Worm (Caenorhabditis elegans) whole organism, L2 larva: ENCODE data around the gene Y17G9B.5.

ENCODE experiments used
- alr-1 ChIP-seq: fragments of 150-350 bp; optimal IDR thresholded peaks from 2 replicates; lab custom pipeline; 2014; ENCODE audit warnings: missing biosample characterization, missing genetic modification characterization
- ama-1 ChIP-seq: fragments of 150-350 bp; optimal IDR thresholded peaks from 2 replicates; lab custom pipeline; 2018; ENCODE audit warnings: inconsistent platforms
- dmd-4 ChIP-seq: sonication (generic microtip); optimal IDR thresholded peaks from 2 replicates; lab custom pipeline; 2017; ENCODE audit warnings: missing biosample characterization, missing genetic modification characterization
- fos-1 ChIP-seq: fragments of 150-350 bp; optimal IDR thresholded peaks from 2 replicates; lab custom pipeline; 2014; ENCODE audit warnings: missing biosample characterization, missing genetic modification characterization
- mdl-1 ChIP-seq, 2 experiments: fragments of 150-350 bp in 1 of 2; sonication (generic microtip) in 1 of 2; optimal IDR thresholded peaks; 2 replicates each; lab custom pipeline; 2017; ENCODE audit warnings: missing biosample characterization in 2 of 2, missing genetic modification characterization in 2 of 2
- nhr-11 ChIP-seq: fragments of 150-350 bp; optimal IDR thresholded peaks from 2 replicates; lab custom pipeline; 2014; ENCODE audit warnings: missing biosample characterization, missing genetic modification characterization
- nhr-12 ChIP-seq: fragments of 150-350 bp; optimal IDR thresholded peaks from 2 replicates; lab custom pipeline; 2014; ENCODE audit warnings: missing biosample characterization, missing genetic modification characterization
- nhr-23 ChIP-seq: fragments of 150-350 bp; optimal IDR thresholded peaks from 2 replicates; lab custom pipeline; 2014; ENCODE audit warnings: missing biosample characterization, missing genetic modification reagents, missing genetic modification characterization
- nhr-237 ChIP-seq: fragments of 150-350 bp; optimal IDR thresholded peaks from 2 replicates; lab custom pipeline; 2014; ENCODE audit warnings: missing biosample characterization, missing genetic modification characterization
- nhr-25 ChIP-seq: fragments of 150-350 bp; sonication (generic microtip); optimal IDR thresholded peaks from 3 replicates; lab custom pipeline; 2014; ENCODE audit warnings: missing biosample characterization, missing genetic modification characterization
- skn-1 ChIP-seq: sonication (generic microtip); optimal IDR thresholded peaks from 2 replicates; lab custom pipeline; 2017; ENCODE audit warnings: missing biosample characterization, missing genetic modification characterization
- unc-62 ChIP-seq: fragments of 150-350 bp; optimal IDR thresholded peaks from 2 replicates; lab custom pipeline; 2014; ENCODE audit warnings: missing biosample characterization, missing genetic modification reagents, missing genetic modification characterization
- zag-1 ChIP-seq: fragments of 150-350 bp; optimal IDR thresholded peaks from 2 replicates; lab custom pipeline; 2014; ENCODE audit warnings: missing biosample characterization, missing genetic modification characterization

DNA sequence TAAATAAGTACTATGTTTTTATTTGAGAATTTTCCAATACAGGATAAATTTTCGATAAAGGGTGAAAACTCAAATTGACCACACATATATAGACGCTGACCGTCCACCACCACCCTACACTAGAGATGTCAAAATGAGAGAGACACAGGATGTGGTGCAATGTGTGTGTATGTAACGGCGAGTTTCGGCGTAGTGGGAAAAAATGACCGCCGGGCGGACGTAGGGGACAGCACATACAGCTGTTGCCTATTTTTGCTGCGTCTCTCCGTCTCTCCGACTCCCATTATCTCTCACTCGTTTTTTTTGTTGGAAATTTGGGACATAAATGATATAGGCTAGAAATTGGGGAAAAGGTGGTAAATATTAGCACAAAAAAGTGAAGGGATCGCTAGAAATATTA, 31.1 kb downstream of the Y17G9B.5 start:
- TF ChIP-seq mdl-1 (tag; optimal IDR thresholded peaks at IDR 0.05; lab: Kevin White, UChicago) (no peak), nhr-237 (tag; lab: Kevin White, UChicago) (no peak), nhr-11 (tag; lab: Kevin White, UChicago) (no peak), ama-1 (no peak), fos-1 (no peak), dmd-4 (no peak), nhr-12 (tag; lab: Kevin White, UChicago) (no peak), nhr-25 (tag; lab: Kevin White, UChicago) (no peak), alr-1 (tag; lab: Kevin White, UChicago) (no peak), nhr-23 (tag; lab: Kevin White, UChicago) (no peak), skn-1 (no peak), zag-1 (tag; lab: Kevin White, UChicago) (no peak), unc-62 (no peak)
